Worm (Caenorhabditis elegans) whole organism, L4 larva: ENCODE measurements around the gene ral-1.

Experiments used
- D1046.2 ChIP-seq: fragments of 200-800 bp; sonication (Bioruptor generic); IDR thresholded peaks from 2 replicates; pipeline ENCODE4 v1.3.6; 2022; ENCODE audit warnings: missing genetic modification characterization, missing compliant biosample characterization
- F10B5.3 ChIP-seq: sonication (generic microtip); optimal IDR thresholded peaks from 2 replicates; lab custom pipeline; 2016; ENCODE audit warnings: mild to moderate bottlenecking, missing genetic modification characterization, missing compliant biosample characterization
- F37D6.2 ChIP-seq: sonication (generic microtip); optimal IDR thresholded peaks from 2 replicates; lab custom pipeline; 2016; ENCODE audit warnings: mild to moderate bottlenecking, missing genetic modification characterization, missing compliant biosample characterization
- F44E2.7 ChIP-seq: fragments of 200-800 bp; sonication (Bioruptor generic); IDR thresholded peaks from 2 replicates; pipeline ENCODE4 v2.1.2; 2022; ENCODE audit warnings: missing genetic modification characterization, missing compliant biosample characterization
- Y105C5A.15 ChIP-seq: fragments of 200-800 bp; sonication (Bioruptor generic); IDR thresholded peaks from 2 replicates; pipeline ENCODE4 v1.3.6; 2022; ENCODE audit warnings: missing genetic modification characterization, missing compliant biosample characterization
- Y5F2A.4 ChIP-seq: fragments of 200-800 bp; sonication (Bioruptor generic); optimal IDR thresholded peaks from 2 replicates; lab custom pipeline; 2018; ENCODE audit warnings: mild to moderate bottlenecking, missing genetic modification characterization, missing compliant biosample characterization
- aly-2 ChIP-seq: sonication (generic microtip); optimal IDR thresholded peaks from 2 replicates; lab custom pipeline; 2018; ENCODE audit warnings: missing biosample characterization, missing genetic modification characterization
- attf-4 ChIP-seq: sonication (generic microtip); optimal IDR thresholded peaks from 3 replicates; lab custom pipeline; 2017; ENCODE audit warnings: missing biosample characterization, missing genetic modification characterization
- ceh-28 ChIP-seq: fragments of 150-350 bp; optimal IDR thresholded peaks from 2 replicates; lab custom pipeline; 2014; ENCODE audit warnings: missing biosample characterization, missing genetic modification reagents, missing genetic modification characterization
- ceh-82 ChIP-seq: sonication (generic microtip); optimal IDR thresholded peaks from 2 replicates; lab custom pipeline; 2017; ENCODE audit warnings: missing biosample characterization, missing genetic modification characterization
- ctbp-1 ChIP-seq: fragments of 200-800 bp; sonication (Bioruptor generic); IDR thresholded peaks from 2 replicates; pipeline ENCODE4 v1.3.6; 2022; ENCODE audit warnings: missing genetic modification reagents, missing genetic modification characterization, missing compliant biosample characterization
- daf-12 ChIP-seq: fragments of 150-350 bp; optimal IDR thresholded peaks from 2 replicates; lab custom pipeline; 2014; ENCODE audit warnings: missing biosample characterization, missing genetic modification reagents, missing genetic modification characterization
- daf-16 ChIP-seq, 3 experiments: sonication (generic microtip); optimal IDR thresholded peaks; 2 replicates each; lab custom pipeline; 2016 to 2017; ENCODE audit warnings: missing genetic modification characterization in 3 of 3, missing genetic modification reagents in 3 of 3, mild to moderate bottlenecking in 2 of 3, missing compliant biosample characterization in 2 of 3, missing biosample characterization in 1 of 3, moderate library complexity in 1 of 3
- daf-19 ChIP-seq: fragments of 200-800 bp; sonication (Bioruptor generic); conservative IDR thresholded peaks from 2 replicates; pipeline ENCODE4 v1.3.6; 2022; ENCODE audit warnings: missing genetic modification characterization, missing compliant biosample characterization
- dmd-6 ChIP-seq: fragments of 200-800 bp; sonication (Bioruptor generic); IDR thresholded peaks from 2 replicates; pipeline ENCODE4 v1.3.6; 2022; ENCODE audit warnings: missing genetic modification reagents, missing genetic modification characterization, missing compliant biosample characterization
- dmd-8 ChIP-seq: fragments of 200-800 bp; sonication (Bioruptor generic); IDR thresholded peaks from 2 replicates; pipeline ENCODE4 v1.3.6; 2022; ENCODE audit warnings: missing genetic modification characterization, missing compliant biosample characterization
- dpl-1 ChIP-seq: fragments of 150-350 bp; optimal IDR thresholded peaks from 2 replicates; lab custom pipeline; 2014; ENCODE audit warnings: missing biosample characterization, missing genetic modification reagents, missing genetic modification characterization
- dve-1 ChIP-seq: sonication (generic microtip); optimal IDR thresholded peaks from 2 replicates; lab custom pipeline; 2017; ENCODE audit warnings: antibody characterized with exemption, mild to moderate bottlenecking, missing genetic modification characterization, missing compliant biosample characterization; ENCODE audit not compliant: insufficient read depth
- egl-43 ChIP-seq: fragments of 200-800 bp; sonication (Bioruptor generic); IDR thresholded peaks from 2 replicates; pipeline ENCODE4 v1.3.6; 2022; ENCODE audit warnings: missing genetic modification reagents, missing genetic modification characterization, missing compliant biosample characterization
- gei-8 ChIP-seq: fragments of 200-800 bp; sonication (Bioruptor generic); optimal IDR thresholded peaks from 2 replicates; lab custom pipeline; 2018; ENCODE audit warnings: mild to moderate bottlenecking, missing genetic modification characterization, missing compliant biosample characterization
- hif-1 ChIP-seq, 2 experiments: sonication (generic microtip); optimal IDR thresholded peaks; 2 replicates each; lab custom pipeline; 2016 to 2017; ENCODE audit warnings: missing compliant biosample characterization in 2 of 2, missing genetic modification characterization in 2 of 2, missing genetic modification reagents in 2 of 2, missing genotype in 2 of 2, mild to moderate bottlenecking in 1 of 2
- hlh-11 ChIP-seq: fragments of 200-800 bp; sonication (Bioruptor generic); optimal IDR thresholded peaks from 2 replicates; lab custom pipeline; 2018; ENCODE audit warnings: mild to moderate bottlenecking, missing genetic modification characterization, missing compliant biosample characterization
- hlh-30 ChIP-seq: sonication (generic microtip); optimal IDR thresholded peaks from 2 replicates; lab custom pipeline; 2017; ENCODE audit warnings: antibody characterized with exemption, mild to moderate bottlenecking, missing genetic modification characterization, missing compliant biosample characterization; ENCODE audit not compliant: insufficient read depth
- hmg-1.1 ChIP-seq: fragments of 200-800 bp; sonication (Bioruptor generic); IDR thresholded peaks from 2 replicates; pipeline ENCODE4 v1.3.6; 2022; ENCODE audit warnings: missing genetic modification reagents, missing genetic modification characterization, missing compliant biosample characterization
- jun-1 ChIP-seq: fragments of 150-350 bp; optimal IDR thresholded peaks from 2 replicates; lab custom pipeline; 2014; ENCODE audit warnings: missing biosample characterization, missing genetic modification reagents, missing genetic modification characterization
- lin-13 ChIP-seq: fragments of 150-350 bp; optimal IDR thresholded peaks from 2 replicates; lab custom pipeline; 2014; ENCODE audit warnings: missing biosample characterization, missing genetic modification reagents, missing genetic modification characterization
- lin-38 ChIP-seq: fragments of 200-800 bp; sonication (Bioruptor generic); IDR thresholded peaks from 2 replicates; pipeline ENCODE4 v1.3.6; 2022; ENCODE audit warnings: missing genetic modification reagents, missing genetic modification characterization, missing compliant biosample characterization
- lsy-2 ChIP-seq, 2 experiments: fragments of 150-350 bp in 1 of 2; sonication (generic microtip) in 1 of 2; optimal IDR thresholded peaks; 2 replicates each; lab custom pipeline; 2014 to 2017; ENCODE audit warnings: missing biosample characterization in 2 of 2, missing genetic modification characterization in 2 of 2
- madf-9 ChIP-seq: fragments of 200-800 bp; sonication (Bioruptor generic); conservative IDR thresholded peaks from 2 replicates; pipeline ENCODE4 v1.3.6; 2022; ENCODE audit warnings: missing genetic modification reagents, missing genetic modification characterization, missing compliant biosample characterization
- mdl-1 ChIP-seq, 2 experiments: fragments of 150-350 bp in 1 of 2; sonication (generic microtip) in 1 of 2; optimal IDR thresholded peaks; 2 replicates each; lab custom pipeline; 2014 to 2017; ENCODE audit warnings: missing biosample characterization in 2 of 2, missing genetic modification characterization in 2 of 2
- mep-1 ChIP-seq: fragments of 150-350 bp; sonication (generic microtip); optimal IDR thresholded peaks from 3 replicates; lab custom pipeline; 2014; ENCODE audit warnings: missing biosample characterization, missing genetic modification characterization
- mes-2 ChIP-seq: sonication (generic microtip); optimal IDR thresholded peaks from 2 replicates; lab custom pipeline; 2016; ENCODE audit warnings: missing genotype, mild to moderate bottlenecking, missing genetic modification characterization, missing compliant biosample characterization; ENCODE audit not compliant: poor library complexity, severe bottlenecking
- nhr-10 ChIP-seq: fragments of 150-350 bp; optimal IDR thresholded peaks from 2 replicates; lab custom pipeline; 2014; ENCODE audit warnings: missing biosample characterization, missing genetic modification characterization
- nhr-102 ChIP-seq: sonication (generic microtip); optimal IDR thresholded peaks from 2 replicates; lab custom pipeline; 2016; ENCODE audit warnings: mild to moderate bottlenecking, missing genetic modification characterization, moderate library complexity, missing compliant biosample characterization
- nhr-11 ChIP-seq: fragments of 150-350 bp; optimal IDR thresholded peaks from 2 replicates; lab custom pipeline; 2014; ENCODE audit warnings: missing biosample characterization, missing genetic modification characterization
- nhr-25 ChIP-seq: sonication (generic microtip); optimal IDR thresholded peaks from 2 replicates; lab custom pipeline; 2017; ENCODE audit warnings: missing genetic modification characterization, mild to moderate bottlenecking, missing compliant biosample characterization, antibody characterized with exemption, moderate library complexity, borderline replicate concordance; ENCODE audit not compliant: insufficient read depth
- nhr-28 ChIP-seq: fragments of 150-350 bp; optimal IDR thresholded peaks from 2 replicates; lab custom pipeline; 2014; ENCODE audit warnings: missing biosample characterization, missing genetic modification characterization
- nhr-41 ChIP-seq: fragments of 200-800 bp; sonication (Bioruptor generic); IDR thresholded peaks from 2 replicates; pipeline ENCODE4 v1.3.6; 2022; ENCODE audit warnings: missing genetic modification reagents, missing genetic modification characterization, missing compliant biosample characterization
- php-3 ChIP-seq: fragments of 200-800 bp; sonication (Bioruptor generic); IDR thresholded peaks from 2 replicates; pipeline ENCODE4 v1.3.6; 2022; ENCODE audit warnings: missing genetic modification reagents, missing genetic modification characterization, missing compliant biosample characterization
- snpc-4 ChIP-seq: fragments of 150-350 bp; optimal IDR thresholded peaks from 2 replicates; lab custom pipeline; 2014; ENCODE audit warnings: missing biosample characterization, missing genetic modification characterization
- unc-39 ChIP-seq: sonication (generic microtip); optimal IDR thresholded peaks from 2 replicates; lab custom pipeline; 2017; ENCODE audit warnings: missing biosample characterization, missing genetic modification characterization
- unc-62 ChIP-seq, 3 experiments: fragments of 150-350 bp in 1 of 3; sonication (generic microtip); optimal IDR thresholded peaks in 2 of 3; peaks in 1 of 3; 1 replicate in 1 of 3; 2 replicates in 2 of 3; lab custom pipeline; 2014 to 2017; ENCODE audit warnings: missing biosample characterization in 3 of 3, missing genetic modification characterization in 3 of 3, missing genetic modification reagents in 3 of 3, missing genotype in 1 of 3
- zag-1 ChIP-seq: fragments of 150-350 bp; optimal IDR thresholded peaks from 2 replicates; lab custom pipeline; 2014; ENCODE audit warnings: missing biosample characterization, missing genetic modification characterization
- zfp-2 ChIP-seq: sonication (generic microtip); optimal IDR thresholded peaks from 2 replicates; lab custom pipeline; 2016; ENCODE audit warnings: mild to moderate bottlenecking, missing genetic modification characterization, missing compliant biosample characterization
- zip-2 ChIP-seq: fragments of 150-350 bp; optimal IDR thresholded peaks from 2 replicates; lab custom pipeline; 2014; ENCODE audit warnings: missing biosample characterization, missing genetic modification characterization
- ztf-11 ChIP-seq: fragments of 150-350 bp; optimal IDR thresholded peaks from 2 replicates; lab custom pipeline; 2014; ENCODE audit warnings: missing biosample characterization, missing genetic modification characterization
- ztf-7 ChIP-seq: fragments of 150-350 bp; optimal IDR thresholded peaks from 2 replicates; lab custom pipeline; 2014; ENCODE audit warnings: missing biosample characterization, missing genetic modification characterization

ral-1 gene

DNA sequence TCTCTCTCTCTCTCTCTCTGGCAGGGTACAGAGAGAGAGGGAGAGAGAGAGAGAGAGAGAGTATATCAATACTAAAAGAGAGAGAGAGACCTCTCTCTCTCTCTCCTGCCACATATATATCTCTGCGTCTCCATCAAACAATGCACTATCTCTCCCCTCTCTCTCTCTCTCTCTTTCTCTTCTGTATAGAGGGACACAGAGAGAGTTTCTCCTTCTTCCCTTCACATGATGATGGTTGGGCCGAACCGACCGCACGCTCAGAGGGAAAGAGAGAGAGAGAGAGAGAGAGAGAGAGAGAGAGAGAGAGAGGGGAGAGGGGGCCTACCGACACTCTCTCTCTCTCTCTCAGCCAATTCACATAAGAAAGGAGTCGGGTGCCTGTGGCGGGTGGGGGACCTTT lies 39.4 kb upstream of the ral-1 start (continued):
- TF ChIP-seq zag-1 (tag; lab: Kevin White, UChicago) (no peak), madf-9 (GFP tag; lab: Robert Waterston, UW) (0 out of 2 replicates have a peak, but pooled peaks have one; percentile 20), jun-1 (tag; lab: Kevin White, UChicago) (peak; percentile 0), zip-2 (peak; percentile 31), snpc-4 (tag; lab: Kevin White, UChicago) (no peak), ctbp-1 (0 out of 2 replicates have a peak, but pooled peaks have one; percentile 36), dmd-8 (GFP tag; lab: Robert Waterston, UW) (no peak), lsy-2 (tag; optimal IDR thresholded peaks at IDR 0.05; lab: Kevin White, UChicago) (peak in 1 of 2 experiments; percentile 79), ceh-28 (no peak), daf-19 (no peak), ztf-11 (tag; lab: Kevin White, UChicago) (no peak), hmg-1.1 (peak; percentile 68), unc-39 (tag; lab: Kevin White, UChicago) (no peak), zfp-2 (tag; lab: Kevin White, UChicago) (no peak), php-3 (no peak), dmd-6 (GFP tag; lab: Robert Waterston, UW) (peak; percentile 63), lin-13 (GFP tag; lab: Kevin White, UChicago) (peak; percentile 35), aly-2 (tag; lab: Kevin White, UChicago) (no peak), nhr-10 (tag; lab: Kevin White, UChicago) (no peak), hif-1 (tag; optimal IDR thresholded peaks at IDR 0.05; lab: Kevin White, UChicago) (peak in 1 of 2 experiments; percentile 31), daf-16 (GFP tag; optimal IDR thresholded peaks at IDR 0.05; lab: Kevin White, UChicago) (peak in 1 of 2 experiments; percentile 59), daf-16 (tag; optimal IDR thresholded peaks at IDR 0.05; lab: Kevin White, UChicago) (peak; percentile 23), dpl-1 (peak; percentile 30), F37D6.2 (tag; lab: Kevin White, UChicago) (peak; percentile 24), egl-43 (GFP tag; lab: Robert Waterston, UW) (0 out of 2 replicates have a peak, but pooled peaks have one; percentile 54), daf-12 (tag; lab: Kevin White, UChicago) (no peak), dve-1 (peak; percentile 78), nhr-102 (tag; lab: Kevin White, UChicago) (peak; percentile 27), ceh-82 (tag; lab: Kevin White, UChicago) (no peak), mdl-1 (tag; optimal IDR thresholded peaks at IDR 0.05; lab: Kevin White, UChicago) (peak in 1 of 2 experiments; percentile 76), Y5F2A.4 (no peak), hlh-11 (tag; lab: Kevin White, UChicago) (peak; percentile 82), nhr-11 (tag; lab: Kevin White, UChicago) (no peak), lin-38 (GFP tag; lab: Robert Waterston, UW) (peak; percentile 35), nhr-25 (tag; lab: Kevin White, UChicago) (peak; percentile 73), attf-4 (tag; lab: Kevin White, UChicago) (no peak), nhr-41 (no peak), Y105C5A.15 (GFP tag; lab: Robert Waterston, UW) (no peak)
- TF ChIP-seq, all 104 proteins: peak for 33

DNA sequence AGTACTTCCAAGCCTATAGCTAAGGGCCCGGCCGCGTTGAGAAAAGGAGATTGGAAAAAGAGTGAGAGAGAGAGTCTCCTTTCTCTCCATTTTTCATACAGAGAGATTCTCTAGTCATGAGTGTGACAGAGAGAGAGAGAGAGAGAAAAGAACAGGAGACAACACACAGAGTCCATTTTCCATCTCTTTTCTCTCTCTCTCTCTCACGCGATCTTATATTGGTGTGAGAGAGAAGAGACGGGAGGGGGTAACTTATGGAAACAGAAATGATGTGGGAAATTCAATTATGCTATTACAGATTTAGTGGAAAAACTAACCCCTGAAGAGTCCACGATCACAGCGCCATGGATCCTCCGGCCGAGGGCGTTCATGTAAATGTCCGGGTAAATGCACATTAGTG lies 38.0 kb upstream of the ral-1 start:
- TF ChIP-seq mes-2 (peak; percentile 40), gei-8 (GFP tag; lab: Kevin White, UChicago) (no peak), nhr-28 (tag; lab: Kevin White, UChicago) (peak; percentile 60), unc-62 (GFP tag; optimal IDR thresholded peaks at IDR 0.05 in 1 of 2; lab: Kevin White, UChicago) (peak in 1 of 2 experiments; percentile 98), unc-62 (tag; optimal IDR thresholded peaks at IDR 0.05; lab: Kevin White, UChicago) (no peak), daf-16 (GFP tag; optimal IDR thresholded peaks at IDR 0.05; lab: Kevin White, UChicago) (no peak), daf-16 (tag; optimal IDR thresholded peaks at IDR 0.05; lab: Kevin White, UChicago) (no peak), ctbp-1 (no peak), aly-2 (tag; lab: Kevin White, UChicago) (no peak), F10B5.3 (tag; lab: Kevin White, UChicago) (no peak), ztf-7 (tag; lab: Kevin White, UChicago) (no peak), dve-1 (peak; percentile 5), daf-19 (no peak), hmg-1.1 (0 out of 2 replicates have a peak, but pooled peaks have one; percentile 25), hlh-30 (tag; lab: Kevin White, UChicago) (peak; percentile 90), ceh-82 (tag; lab: Kevin White, UChicago) (no peak), mep-1 (peak; percentile 50), daf-12 (tag; lab: Kevin White, UChicago) (no peak), Y105C5A.15 (GFP tag; lab: Robert Waterston, UW) (no peak), D1046.2 (no peak), F44E2.7 (GFP tag; lab: Robert Waterston, UW) (no peak), Y5F2A.4 (no peak), lin-38 (GFP tag; lab: Robert Waterston, UW) (no peak), lsy-2 (tag; optimal IDR thresholded peaks at IDR 0.05; lab: Kevin White, UChicago) (peak in 1 of 2 experiments; percentile 58), hlh-11 (tag; lab: Kevin White, UChicago) (peak; percentile 37)
